Worm (Caenorhabditis elegans): ENCODE measurements around the gene ckb-3.

ckb-3 gene

DNA sequence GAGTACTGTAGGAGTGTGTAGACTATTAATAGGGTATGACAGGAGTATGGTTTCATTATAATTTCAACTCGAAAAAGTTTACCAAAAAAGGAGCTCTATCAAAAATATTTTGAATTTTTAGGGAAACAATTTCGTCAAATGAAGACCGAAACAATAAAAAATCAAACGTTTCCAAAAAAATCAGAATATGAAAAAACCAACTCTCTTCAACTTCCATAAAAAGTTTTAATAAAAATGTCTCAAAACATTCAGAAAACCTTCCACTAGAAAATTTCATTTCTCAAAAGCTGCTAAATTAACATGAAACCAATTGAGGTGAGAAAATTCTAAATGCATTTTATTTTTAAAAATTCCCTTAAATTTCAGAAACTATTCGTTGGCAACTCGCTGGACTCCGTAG lies at the start of gene ckb-3:
TSS of gene ckb-3 (plus strand) at position 301 of the 400 bp plus-strand sequence.
- TF ChIP-seq nhr-20 (tag; optimal IDR thresholded peaks at IDR 0.05) (no peak), hlh-4 (tag; optimal IDR thresholded peaks at IDR 0.05) (no peak), snpc-4 (tag; optimal IDR thresholded peaks at IDR 0.05) (no peak), mep-1 (tag; optimal IDR thresholded peaks at IDR 0.05) (no peak), nhr-90 (tag; optimal IDR thresholded peaks at IDR 0.05; ENCODE audit: poor library complexity) (no peak), zag-1 (tag; optimal IDR thresholded peaks at IDR 0.05) (no peak), C16A3.4 (tag; optimal IDR thresholded peaks at IDR 0.05) (no peak), unc-86 (tag; optimal IDR thresholded peaks at IDR 0.05) (no peak), rnt-1 (tag; optimal IDR thresholded peaks at IDR 0.05) (no peak), hlh-17 (GFP tag; optimal IDR thresholded peaks at IDR 0.05; ENCODE audit: borderline replicate concordance) (no peak), sox-4 (tag; optimal IDR thresholded peaks at IDR 0.05) (no peak), lir-3 (tag; optimal IDR thresholded peaks at IDR 0.05; ENCODE audit: poor library complexity) (no peak)

DNA sequence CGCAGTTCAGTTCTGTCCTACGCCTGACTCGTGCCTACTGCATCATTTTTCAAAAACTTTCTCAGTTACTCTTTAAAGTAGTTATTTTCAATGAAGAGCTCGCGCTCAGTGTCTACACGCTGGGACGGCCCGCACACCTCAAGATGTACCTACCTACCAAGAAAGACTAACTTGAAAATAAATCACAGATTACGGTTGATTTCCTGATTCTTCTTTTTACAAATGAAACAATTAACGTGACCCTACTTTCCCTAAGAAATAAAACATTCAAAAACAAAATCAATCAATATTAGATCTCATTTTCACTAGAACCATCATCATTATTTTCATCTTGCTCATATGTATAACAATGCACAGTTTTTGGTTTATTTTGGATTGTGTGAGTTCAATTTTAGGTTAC lies 49.3 kb upstream of the ckb-3 start, which contains the start of gene H38K22.7:
TSS of gene H38K22.7 (plus strand) at position 301 of the 400 bp plus-strand sequence.
- TF ChIP-seq ceh-63 (GFP tag; optimal IDR thresholded peaks at IDR 0.05) (no peak), dpl-1 (GFP tag; optimal IDR thresholded peaks at IDR 0.05) (no peak)

- peak; percentile 50 to 55 for TF ChIP-seq efl-1 (optimal IDR thresholded peaks at IDR 0.05)
- TF ChIP-seq efl-1 (GFP tag; optimal IDR thresholded peaks at IDR 0.05 in 1 of 2): peak; percentile 29 to 77
- TF ChIP-seq nhr-85 (tag): no peak
- TF ChIP-seq snu-23 (GFP tag; optimal IDR thresholded peaks at IDR 0.05): peak; percentile 31
- TF ChIP-seq sup-37 (GFP tag; optimal IDR thresholded peaks at IDR 0.05): no peak
- TF ChIP-seq ces-1 (GFP tag; optimal IDR thresholded peaks at IDR 0.05): no peak
- TF ChIP-seq xbp-1 (tag; optimal IDR thresholded peaks at IDR 0.05): peak; percentile 11
- no peak for TF ChIP-seq lin-39 (tag; optimal IDR thresholded peaks at IDR 0.05)
- peak; percentile 40 to 56 for TF ChIP-seq lsy-2 (tag; optimal IDR thresholded peaks at IDR 0.05)
- peak; percentile 8 for TF ChIP-seq snpc-4 (tag; optimal IDR thresholded peaks at IDR 0.05)
- no peak for TF ChIP-seq alr-1 (tag; optimal IDR thresholded peaks at IDR 0.05; ENCODE audit: borderline replicate concordance)
- peak; percentile 55 for TF ChIP-seq tbx-2 (tag; optimal IDR thresholded peaks at IDR 0.05)
- TF ChIP-seq swsn-7 (tag; optimal IDR thresholded peaks at IDR 0.05): peak; percentile 40
- TF ChIP-seq elt-2 (tag; optimal IDR thresholded peaks at IDR 0.05): no peak
- TF ChIP-seq mep-1 (tag; optimal IDR thresholded peaks at IDR 0.05): peak; percentile 48
- TF ChIP-seq blmp-1 (tag; optimal IDR thresholded peaks at IDR 0.05): no peak
- no peak for TF ChIP-seq grh-1 (GFP tag; IDR thresholded peaks at IDR 0.05)
- peak; percentile 63 for TF ChIP-seq nhr-71 (tag; optimal IDR thresholded peaks at IDR 0.05)
- TF ChIP-seq ceh-8 (GFP tag; optimal IDR thresholded peaks at IDR 0.05): peak; percentile 8
- no peak for TF ChIP-seq mdl-1 (tag; optimal IDR thresholded peaks at IDR 0.05)
- TF ChIP-seq ceh-90 (tag; optimal IDR thresholded peaks at IDR 0.05): no peak
- TF ChIP-seq skn-1 (tag; optimal IDR thresholded peaks at IDR 0.05): peak; percentile 13
- peak; percentile 13 for TF ChIP-seq nhr-20 (tag; optimal IDR thresholded peaks at IDR 0.05)
- no peak for TF ChIP-seq C04F5.9 (tag; optimal IDR thresholded peaks at IDR 0.05)
- TF ChIP-seq fkh-4 (tag; optimal IDR thresholded peaks at IDR 0.05; ENCODE audit: borderline replicate concordance): no peak
- peak; percentile 61 for TF ChIP-seq dsc-1 (tag; optimal IDR thresholded peaks at IDR 0.05)
- peak; percentile 60 for TF ChIP-seq rnt-1 (tag; optimal IDR thresholded peaks at IDR 0.05)
- peak; percentile 2 for TF ChIP-seq F16B12.6 (tag; optimal IDR thresholded peaks at IDR 0.05)
- 0 out of 2 replicates have a peak, but pooled peaks have one; percentile 10 for TF ChIP-seq nhr-19 (GFP tag; conservative IDR thresholded peaks at IDR 0.05)
- peak; percentile 34 for TF ChIP-seq nhr-47 (tag; optimal IDR thresholded peaks at IDR 0.05)
- peak; percentile 93 for TF ChIP-seq lin-14 (GFP tag; optimal IDR thresholded peaks at IDR 0.05)
- no peak for TF ChIP-seq unc-30 (tag; optimal IDR thresholded peaks at IDR 0.05)
- TF ChIP-seq ama-1 (optimal IDR thresholded peaks at IDR 0.05): no peak
- no peak for TF ChIP-seq unc-98 (GFP tag; IDR thresholded peaks at IDR 0.05)
- TF ChIP-seq nhr-237 (tag; optimal IDR thresholded peaks at IDR 0.05): no peak
- no peak for TF ChIP-seq tlp-1 (tag; optimal IDR thresholded peaks at IDR 0.05)
- TF ChIP-seq unc-62 (GFP tag; optimal IDR thresholded peaks at IDR 0.05): no peak
- no peak for TF ChIP-seq sptf-1 (tag; optimal IDR thresholded peaks at IDR 0.05)
- no peak for TF ChIP-seq lin-15B (tag; optimal IDR thresholded peaks at IDR 0.05)
- no peak for TF ChIP-seq pax-3 (tag; optimal IDR thresholded peaks at IDR 0.05)
Measured at ce11 chrIII:4323120-4323519, 47.6 kb upstream of the ckb-3 start.

Measured in whole organism, L1 larva.